Worm (Caenorhabditis elegans): ENCODE results near the gene nhr-10.

DNA sequence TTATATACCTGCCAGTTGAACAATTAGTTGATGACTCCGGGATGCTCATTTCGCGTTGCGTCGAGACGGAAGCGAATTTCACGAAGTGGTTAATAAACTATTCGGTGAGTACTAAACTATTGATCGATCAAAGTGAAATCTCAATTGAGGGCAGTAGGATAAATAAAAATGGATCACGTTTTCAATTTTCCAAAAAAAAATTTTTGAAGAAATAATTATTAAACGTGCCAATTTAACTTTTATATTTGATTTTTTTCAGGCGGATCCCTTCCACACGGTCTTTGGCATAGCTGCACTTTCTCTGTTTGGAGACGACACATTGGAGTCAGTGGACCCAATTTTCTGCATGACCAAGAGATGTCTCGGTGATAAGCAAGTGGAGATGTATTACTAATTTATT, 20.8 kb upstream of the nhr-10 start, which contains the start of gene B0280.17:
- no peak for TF ChIP-seq dao-5 (tag; optimal IDR thresholded peaks at IDR 0.05)
- no peak for TF ChIP-seq him-1 (tag; optimal IDR thresholded peaks at IDR 0.05)

All from whole organism, L4/young adult.